Worm (Caenorhabditis elegans) whole organism, late embryonic: ENCODE measurements around the gene pcyt-1.

Experiments
- C08G9.2 ChIP-seq: sonication (generic microtip); optimal IDR thresholded peaks from 2 replicates; lab custom pipeline; 2016; ENCODE audit warnings: mild to moderate bottlenecking, missing genetic modification characterization, moderate library complexity, missing compliant biosample characterization
- K09A11.1 ChIP-seq: sonication (generic microtip); optimal IDR thresholded peaks from 2 replicates; lab custom pipeline; 2017; ENCODE audit warnings: antibody characterized with exemption, mild to moderate bottlenecking, missing genetic modification characterization, missing compliant biosample characterization; ENCODE audit not compliant: insufficient read depth
- ahr-1 ChIP-seq: sonication (generic microtip); optimal IDR thresholded peaks from 2 replicates; lab custom pipeline; 2016; ENCODE audit warnings: missing genetic modification characterization, missing compliant biosample characterization
- ama-1 ChIP-seq: fragments of 150-350 bp; optimal IDR thresholded peaks from 2 replicates; lab custom pipeline; 2014
- ceh-2 ChIP-seq: sonication (generic microtip); optimal IDR thresholded peaks from 2 replicates; lab custom pipeline; 2016; ENCODE audit warnings: missing genotype, missing genetic modification characterization, missing compliant biosample characterization
- ceh-24 ChIP-seq: sonication (generic microtip); optimal IDR thresholded peaks from 2 replicates; lab custom pipeline; 2016; ENCODE audit warnings: mild to moderate bottlenecking, missing genetic modification characterization, missing compliant biosample characterization
- ceh-31 ChIP-seq: sonication (generic microtip); optimal IDR thresholded peaks from 2 replicates; lab custom pipeline; 2016; ENCODE audit warnings: missing genetic modification characterization, missing compliant biosample characterization
- ceh-34 ChIP-seq: sonication (generic microtip); optimal IDR thresholded peaks from 2 replicates; lab custom pipeline; 2016; ENCODE audit warnings: mild to moderate bottlenecking, missing genetic modification characterization, missing compliant biosample characterization
- ceh-45 ChIP-seq: fragments of 200-800 bp; sonication (Bioruptor generic); IDR thresholded peaks from 2 replicates; pipeline ENCODE4 v1.3.6; 2022; ENCODE audit warnings: missing genetic modification reagents, missing genetic modification characterization, missing compliant biosample characterization
- ceh-48 ChIP-seq: sonication (generic microtip); optimal IDR thresholded peaks from 2 replicates; lab custom pipeline; 2016; ENCODE audit warnings: missing genetic modification characterization, inconsistent platforms, missing compliant biosample characterization
- ceh-6 ChIP-seq: fragments of 200-800 bp; sonication (Bioruptor generic); optimal IDR thresholded peaks from 2 replicates; lab custom pipeline; 2018; ENCODE audit warnings: mild to moderate bottlenecking, missing genetic modification characterization, missing compliant biosample characterization
- ceh-9 ChIP-seq: sonication (generic microtip); optimal IDR thresholded peaks from 2 replicates; lab custom pipeline; 2016; ENCODE audit warnings: mild to moderate bottlenecking, missing genetic modification characterization, inconsistent platforms, missing compliant biosample characterization
- che-1 ChIP-seq: sonication (generic microtip); optimal IDR thresholded peaks from 2 replicates; lab custom pipeline; 2016; ENCODE audit warnings: mild to moderate bottlenecking, missing genetic modification characterization, missing compliant biosample characterization
- dmd-4 ChIP-seq: sonication (generic microtip); optimal IDR thresholded peaks from 2 replicates; lab custom pipeline; 2016; ENCODE audit warnings: borderline replicate concordance, missing genetic modification characterization, missing compliant biosample characterization
- elt-2 ChIP-seq: sonication (generic microtip); optimal IDR thresholded peaks from 2 replicates; lab custom pipeline; 2016; ENCODE audit warnings: missing genetic modification reagents, missing genetic modification characterization, missing compliant biosample characterization
- elt-4 ChIP-seq: sonication (generic microtip); optimal IDR thresholded peaks from 2 replicates; lab custom pipeline; 2016; ENCODE audit warnings: missing genetic modification characterization, missing compliant biosample characterization
- hlh-15 ChIP-seq: sonication (generic microtip); optimal IDR thresholded peaks from 2 replicates; lab custom pipeline; 2016; ENCODE audit warnings: missing genetic modification characterization, missing compliant biosample characterization
- hlh-30 ChIP-seq: sonication (generic microtip); optimal IDR thresholded peaks from 2 replicates; lab custom pipeline; 2017; ENCODE audit warnings: antibody characterized with exemption, missing genetic modification characterization, missing compliant biosample characterization; ENCODE audit not compliant: insufficient read depth
- hlh-6 ChIP-seq: sonication (generic microtip); optimal IDR thresholded peaks from 2 replicates; lab custom pipeline; 2016; ENCODE audit warnings: missing genotype, missing genetic modification characterization, missing compliant biosample characterization
- hlh-8 ChIP-seq: sonication (generic microtip); optimal IDR thresholded peaks from 2 replicates; lab custom pipeline; 2016; ENCODE audit warnings: missing genotype, missing genetic modification characterization, missing compliant biosample characterization
- madf-2 ChIP-seq: sonication (generic microtip); optimal IDR thresholded peaks from 2 replicates; lab custom pipeline; 2017; ENCODE audit warnings: missing genetic modification characterization, missing compliant biosample characterization
- mec-3 ChIP-seq: sonication (generic microtip); optimal IDR thresholded peaks from 2 replicates; lab custom pipeline; 2016; ENCODE audit warnings: borderline replicate concordance, missing genetic modification characterization, missing compliant biosample characterization
- nhr-11 ChIP-seq: fragments of 150-350 bp; optimal IDR thresholded peaks from 2 replicates; lab custom pipeline; 2014; ENCODE audit warnings: missing biosample characterization, missing genetic modification characterization
- nhr-232 ChIP-seq: sonication (generic microtip); optimal IDR thresholded peaks from 2 replicates; lab custom pipeline; 2016; ENCODE audit warnings: missing genetic modification characterization, missing compliant biosample characterization
- odd-2 ChIP-seq: sonication (generic microtip); optimal IDR thresholded peaks from 2 replicates; lab custom pipeline; 2017; ENCODE audit warnings: antibody characterized with exemption, mild to moderate bottlenecking, missing genetic modification characterization, missing compliant biosample characterization
- pha-2 ChIP-seq: sonication (generic microtip); optimal IDR thresholded peaks from 2 replicates; lab custom pipeline; 2017; ENCODE audit warnings: mild to moderate bottlenecking, missing genetic modification characterization, missing compliant biosample characterization
- pha-4 ChIP-seq: fragments of 150-350 bp; optimal IDR thresholded peaks from 2 replicates; lab custom pipeline; 2018; ENCODE audit warnings: missing biosample characterization, missing genetic modification reagents, missing genetic modification characterization
- pros-1 ChIP-seq: fragments of 150-350 bp; optimal IDR thresholded peaks from 2 replicates; lab custom pipeline; 2014; ENCODE audit warnings: missing biosample characterization, missing genetic modification reagents, missing genetic modification characterization
- sdc-2 ChIP-seq: sonication (generic microtip); optimal IDR thresholded peaks from 2 replicates; lab custom pipeline; 2016; ENCODE audit warnings: missing genotype, missing genetic modification characterization, missing compliant biosample characterization
- syd-9 ChIP-seq: sonication (generic microtip); optimal IDR thresholded peaks from 2 replicates; lab custom pipeline; 2016; ENCODE audit warnings: mild to moderate bottlenecking, missing genetic modification characterization, moderate library complexity, missing compliant biosample characterization
- tbx-2 ChIP-seq: sonication (generic microtip); optimal IDR thresholded peaks from 2 replicates; lab custom pipeline; 2016; ENCODE audit warnings: missing genetic modification characterization, missing compliant biosample characterization
- unc-42 ChIP-seq: sonication (generic microtip); optimal IDR thresholded peaks from 2 replicates; lab custom pipeline; 2016; ENCODE audit warnings: missing genotype, missing genetic modification characterization, missing compliant biosample characterization
- unc-55 ChIP-seq: sonication (generic microtip); optimal IDR thresholded peaks from 2 replicates; lab custom pipeline; 2017; ENCODE audit warnings: missing biosample characterization, missing genetic modification reagents, missing genetic modification characterization
- zip-5 ChIP-seq: sonication (generic microtip); optimal IDR thresholded peaks from 2 replicates; lab custom pipeline; 2016; ENCODE audit warnings: missing genetic modification characterization, missing compliant biosample characterization

pcyt-1 gene

DNA sequence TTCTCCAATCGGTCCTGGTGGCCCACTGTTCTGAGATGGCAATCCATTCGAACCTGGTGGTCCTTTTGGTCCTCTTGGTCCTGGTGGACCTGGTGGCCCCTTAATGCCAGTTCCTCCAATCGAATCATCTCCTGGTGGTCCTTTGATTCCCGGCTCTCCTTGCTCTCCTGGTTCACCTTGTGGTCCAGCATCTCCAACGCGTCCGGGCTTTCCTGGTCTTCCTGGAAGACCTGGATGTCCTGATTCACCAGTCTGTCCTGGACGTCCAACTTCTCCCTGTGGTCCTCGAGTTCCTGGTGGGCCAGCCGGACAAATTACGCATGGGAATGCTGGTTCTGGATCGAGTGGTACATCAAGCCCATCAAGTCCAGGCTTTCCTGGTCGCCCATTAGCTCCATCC lies 35.3 kb upstream of the pcyt-1 start:
- TF ChIP-seq dmd-4 (tag; lab: Kevin White, UChicago) (no peak), ceh-9 (tag; lab: Kevin White, UChicago) (peak; percentile 19), hlh-6 (tag; lab: Kevin White, UChicago) (peak; percentile 43)

DNA sequence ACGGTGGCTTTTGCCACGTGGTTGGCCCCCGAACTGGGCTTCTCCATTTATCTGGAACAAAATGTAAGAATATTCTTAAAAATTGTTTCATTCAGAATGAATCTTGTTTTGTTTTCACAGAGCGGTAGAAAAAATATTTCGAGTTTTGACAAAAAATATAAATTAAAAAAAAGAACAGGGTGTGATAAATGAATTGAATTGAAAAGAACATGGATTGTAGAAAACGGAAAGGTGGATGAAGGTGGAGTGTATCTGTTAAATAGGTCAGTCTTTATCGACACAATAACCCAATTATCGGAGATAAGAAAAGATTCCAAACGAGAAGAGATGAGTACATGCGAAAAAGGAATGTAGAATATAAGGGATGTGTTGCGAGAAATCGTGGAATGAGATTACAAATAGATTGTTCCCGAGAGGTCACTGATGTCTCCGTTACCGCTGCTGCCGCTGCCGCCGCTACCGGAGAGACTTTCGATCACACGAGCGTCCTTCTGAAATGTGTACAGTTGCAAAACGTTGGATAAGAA lies 34.4 kb upstream of the pcyt-1 start, which contains the start of gene dpy-7:
dpy-7 (minus strand) TSS at position 51 of the 527 bp plus-strand sequence.
- TF ChIP-seq C08G9.2 (tag; lab: Kevin White, UChicago) (no peak), pros-1 (tag; lab: Kevin White, UChicago) (no peak), ceh-48 (no peak), hlh-8 (no peak), elt-2 (tag; lab: Kevin White, UChicago) (no peak), che-1 (no peak), nhr-232 (tag; lab: Kevin White, UChicago) (no peak), pha-2 (no peak), K09A11.1 (no peak), ama-1 (lab: Kevin White, UChicago) (no peak), ceh-6 (no peak), mec-3 (tag; lab: Kevin White, UChicago) (no peak), sdc-2 (tag; lab: Kevin White, UChicago) (no peak), unc-55 (GFP tag; lab: Kevin White, UChicago) (no peak), unc-42 (tag; lab: Kevin White, UChicago) (no peak), ceh-24 (tag; lab: Kevin White, UChicago) (no peak), syd-9 (tag; lab: Kevin White, UChicago) (no peak), pha-4 (tag; lab: Kevin White, UChicago) (no peak), ceh-34 (no peak)
- TF ChIP-seq, all 69 proteins: peak for 0

DNA sequence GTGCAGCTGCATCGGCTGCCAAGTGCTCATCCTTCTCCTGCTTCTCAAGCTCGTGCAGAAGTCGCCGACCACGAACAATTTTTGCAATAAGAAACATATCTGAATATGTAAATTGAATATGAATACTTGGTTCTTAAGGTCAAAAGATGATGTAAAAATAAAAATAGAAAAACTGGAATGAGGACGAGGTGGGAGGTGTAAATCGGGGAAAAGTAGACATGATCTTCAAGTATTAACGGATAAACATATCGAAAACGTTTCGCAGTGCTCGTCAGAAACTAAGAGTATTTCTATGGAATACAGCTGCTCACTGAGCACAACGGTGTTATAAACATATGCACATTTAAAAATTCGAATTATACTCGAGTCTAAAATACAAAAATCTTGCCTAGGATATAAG lies 32.1 kb upstream of the pcyt-1 start, which contains the start of gene glb-16:
glb-16 (minus strand) TSS at position 101 of the 400 bp plus-strand sequence.
- TF ChIP-seq C08G9.2 (tag; lab: Kevin White, UChicago): no peak
- no peak for TF ChIP-seq ahr-1
- TF ChIP-seq unc-42 (tag; lab: Kevin White, UChicago): no peak
- no peak for TF ChIP-seq ceh-31 (tag; lab: Kevin White, UChicago)
- TF ChIP-seq elt-4 (tag; lab: Kevin White, UChicago): no peak
- TF ChIP-seq K09A11.1: no peak
- TF ChIP-seq tbx-2 (tag; lab: Kevin White, UChicago): no peak

DNA sequence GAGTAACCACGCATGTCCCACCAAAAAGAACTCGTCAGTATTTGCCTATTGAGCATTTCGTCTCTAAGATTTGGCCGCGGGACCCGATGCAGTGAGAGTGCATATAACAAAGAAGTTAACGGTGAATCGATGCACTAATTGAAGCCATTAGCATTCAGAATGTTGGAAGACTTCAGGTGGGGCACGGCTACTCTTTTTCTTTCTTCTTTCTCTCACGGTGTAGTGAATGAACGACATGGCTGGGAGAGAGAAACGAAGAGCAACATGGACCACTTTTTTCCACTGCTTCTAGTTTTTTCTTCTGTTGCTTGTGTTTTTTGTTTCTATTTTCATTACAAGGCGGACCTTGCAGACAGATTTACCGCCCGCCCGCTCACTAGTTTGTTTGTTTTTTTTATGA lies 31.1 kb upstream of the pcyt-1 start:
- TF ChIP-seq zip-5 (tag; lab: Kevin White, UChicago): no peak
- no peak for TF ChIP-seq madf-2
- no peak for TF ChIP-seq ceh-34
- no peak for TF ChIP-seq ceh-2 (tag; lab: Kevin White, UChicago)
- no peak for TF ChIP-seq ceh-31 (tag; lab: Kevin White, UChicago)
- TF ChIP-seq che-1: no peak
- TF ChIP-seq ceh-6: no peak
- no peak for TF ChIP-seq hlh-30 (tag; lab: Kevin White, UChicago)
- no peak for TF ChIP-seq ceh-45 (GFP tag; lab: Robert Waterston, UW)
- no peak for TF ChIP-seq nhr-11 (tag; lab: Kevin White, UChicago)
- no peak for TF ChIP-seq hlh-15
- TF ChIP-seq pha-2: no peak
- TF ChIP-seq ama-1 (lab: Kevin White, UChicago): no peak
- no peak for TF ChIP-seq odd-2 (tag; lab: Kevin White, UChicago)
- TF ChIP-seq pha-4 (tag; lab: Kevin White, UChicago): no peak
- no peak for TF ChIP-seq nhr-232 (tag; lab: Kevin White, UChicago)
- TF ChIP-seq dmd-4 (tag; lab: Kevin White, UChicago): no peak
- TF ChIP-seq pros-1 (tag; lab: Kevin White, UChicago): no peak
- TF ChIP-seq elt-2 (tag; lab: Kevin White, UChicago): no peak
